Fruit fly (Drosophila melanogaster) whole organism, wandering third instar larva: Measurements from ENCODE around the gene Axud1.

ENCODE experiments used
- GATAd ChIP-seq: sonication (Bioruptor generic); optimal IDR thresholded peaks from 2 replicates; lab custom pipeline; 2016; ENCODE audit warnings: missing biosample characterization, missing genetic modification characterization
- Jra ChIP-seq: sonication (Bioruptor generic); optimal IDR thresholded peaks from 2 replicates; lab custom pipeline; 2016; ENCODE audit warnings: missing biosample characterization, missing genetic modification characterization
- OdsH ChIP-seq: fragments of 200-800 bp; sonication (Bioruptor generic); optimal IDR thresholded peaks from 2 replicates; lab custom pipeline; 2016; ENCODE audit warnings: missing biosample characterization, mild to moderate bottlenecking, missing genetic modification characterization
- h ChIP-seq: fragments of 200-800 bp; sonication (Bioruptor generic); optimal IDR thresholded peaks from 3 replicates; lab custom pipeline; 2016; ENCODE audit warnings: missing biosample characterization, mild to moderate bottlenecking, missing genetic modification characterization
- pan ChIP-seq: fragments of >200 bp; optimal IDR thresholded peaks from 2 replicates; lab custom pipeline; 2017
- psq ChIP-seq: fragments of 200-800 bp; sonication (Bioruptor generic); optimal IDR thresholded peaks from 3 replicates; lab custom pipeline; 2017; ENCODE audit warnings: missing biosample characterization, mild to moderate bottlenecking, missing genetic modification characterization, moderate library complexity
- sage ChIP-seq: fragments of 200-800 bp; sonication (Bioruptor generic); optimal IDR thresholded peaks from 2 replicates; lab custom pipeline; 2016; ENCODE audit warnings: missing biosample characterization, mild to moderate bottlenecking, missing genetic modification characterization
- sv ChIP-seq: fragments of 200-800 bp; sonication (Bioruptor generic); optimal IDR thresholded peaks from 3 replicates; lab custom pipeline; 2016; ENCODE audit warnings: missing biosample characterization, missing genetic modification characterization

- TF ChIP-seq psq (GFP tag; lab: Kevin White, UChicago) (peak; percentile 71), OdsH (GFP tag; lab: Kevin White, UChicago) (peak; percentile 86), sv (GFP tag; lab: Kevin White, UChicago) (peak; percentile 83), pan (lab: Kevin White, UChicago) (no peak), Jra (GFP tag; lab: Kevin White, UChicago) (peak; percentile 88), GATAd (GFP tag; lab: Kevin White, UChicago) (peak; percentile 40), sage (GFP tag; lab: Kevin White, UChicago) (peak; percentile 80), h (GFP tag; lab: Kevin White, UChicago) (peak; percentile 91)
These were observed 8.9 kb downstream of the Axud1 start, which contains the start of the genes CG3609 and CG15390 for dm6 chr2L:2373818-2374746.
